Worm (Caenorhabditis elegans) whole organism, L2 larva: ENCODE data around the gene pef-1.

ENCODE experiments used
- F13H6.1 ChIP-seq: sonication (generic microtip); optimal IDR thresholded peaks from 2 replicates; lab custom pipeline; 2016; ENCODE audit warnings: missing genetic modification characterization, missing compliant biosample characterization
- Y55F3AM.14 ChIP-seq: fragments of 200-800 bp; sonication (Bioruptor generic); optimal IDR thresholded peaks from 2 replicates; lab custom pipeline; 2018; ENCODE audit warnings: mild to moderate bottlenecking, missing genetic modification characterization, missing compliant biosample characterization
- ZK546.5 ChIP-seq: sonication (generic microtip); optimal IDR thresholded peaks from 2 replicates; lab custom pipeline; 2017; ENCODE audit warnings: missing biosample characterization, missing genetic modification characterization
- alr-1 ChIP-seq: fragments of 150-350 bp; optimal IDR thresholded peaks from 2 replicates; lab custom pipeline; 2014; ENCODE audit warnings: missing biosample characterization, missing genetic modification characterization
- aly-2 ChIP-seq: fragments of 150-350 bp; optimal IDR thresholded peaks from 2 replicates; lab custom pipeline; 2014; ENCODE audit warnings: missing biosample characterization, missing genetic modification characterization
- ama-1 ChIP-seq: fragments of 150-350 bp; optimal IDR thresholded peaks from 2 replicates; lab custom pipeline; 2018; ENCODE audit warnings: inconsistent platforms
- blmp-1 ChIP-seq: sonication (generic microtip); optimal IDR thresholded peaks from 2 replicates; lab custom pipeline; 2017; ENCODE audit warnings: missing genetic modification characterization, mild to moderate bottlenecking, missing compliant biosample characterization, antibody characterized with exemption, moderate library complexity; ENCODE audit not compliant: insufficient read depth
- ceh-16 ChIP-seq: fragments of 150-350 bp; optimal IDR thresholded peaks from 2 replicates; lab custom pipeline; 2014; ENCODE audit warnings: missing biosample characterization, missing genetic modification characterization
- ceh-82 ChIP-seq: fragments of 150-350 bp; optimal IDR thresholded peaks from 2 replicates; lab custom pipeline; 2014; ENCODE audit warnings: missing biosample characterization, missing genetic modification characterization
- crh-2 ChIP-seq: sonication (generic microtip); optimal IDR thresholded peaks from 2 replicates; lab custom pipeline; 2017; ENCODE audit warnings: missing biosample characterization, missing genetic modification characterization
- dmd-4 ChIP-seq: sonication (generic microtip); optimal IDR thresholded peaks from 2 replicates; lab custom pipeline; 2017; ENCODE audit warnings: missing biosample characterization, missing genetic modification characterization
- egl-27 ChIP-seq: sonication (generic microtip); optimal IDR thresholded peaks from 3 replicates; lab custom pipeline; 2017; ENCODE audit warnings: missing biosample characterization, missing genetic modification reagents, missing genetic modification characterization
- elt-3 ChIP-seq: sonication (generic microtip); optimal IDR thresholded peaks from 2 replicates; lab custom pipeline; 2017; ENCODE audit warnings: missing biosample characterization, missing genetic modification characterization
- fos-1 ChIP-seq: fragments of 150-350 bp; optimal IDR thresholded peaks from 2 replicates; lab custom pipeline; 2014; ENCODE audit warnings: missing biosample characterization, missing genetic modification characterization
- gmeb-1 ChIP-seq: fragments of 150-350 bp; optimal IDR thresholded peaks from 2 replicates; lab custom pipeline; 2014; ENCODE audit warnings: missing biosample characterization, missing genetic modification characterization
- lin-11 ChIP-seq: fragments of 150-350 bp; sonication (generic microtip); optimal IDR thresholded peaks from 2 replicates; lab custom pipeline; 2014; ENCODE audit warnings: missing biosample characterization, missing genetic modification characterization, inconsistent platforms, mixed read lengths
- lin-13 ChIP-seq: fragments of 150-350 bp; optimal IDR thresholded peaks from 2 replicates; lab custom pipeline; 2014; ENCODE audit warnings: missing biosample characterization, missing genetic modification reagents, missing genetic modification characterization
- lin-39 ChIP-seq: fragments of 150-350 bp; optimal IDR thresholded peaks from 2 replicates; lab custom pipeline; 2014; ENCODE audit warnings: missing biosample characterization, missing genetic modification reagents, missing genetic modification characterization
- lsy-2 ChIP-seq, 2 experiments: fragments of 150-350 bp in 1 of 2; sonication (generic microtip) in 1 of 2; optimal IDR thresholded peaks; 2 replicates each; lab custom pipeline; 2014 to 2017; ENCODE audit warnings: missing biosample characterization in 2 of 2, missing genetic modification characterization in 2 of 2
- mab-5 ChIP-seq: fragments of 150-350 bp; optimal IDR thresholded peaks from 2 replicates; lab custom pipeline; 2014; ENCODE audit warnings: missing biosample characterization, missing genetic modification characterization
- mbf-1 ChIP-seq: sonication (generic microtip); optimal IDR thresholded peaks from 2 replicates; lab custom pipeline; 2017; ENCODE audit warnings: missing biosample characterization, missing genetic modification characterization
- mdl-1 ChIP-seq, 2 experiments: fragments of 150-350 bp in 1 of 2; sonication (generic microtip) in 1 of 2; optimal IDR thresholded peaks; 2 replicates each; lab custom pipeline; 2017; ENCODE audit warnings: missing biosample characterization in 2 of 2, missing genetic modification characterization in 2 of 2
- nhr-10 ChIP-seq: sonication (generic microtip); optimal IDR thresholded peaks from 2 replicates; lab custom pipeline; 2017; ENCODE audit warnings: missing biosample characterization, missing genetic modification characterization
- nhr-11 ChIP-seq: fragments of 150-350 bp; optimal IDR thresholded peaks from 2 replicates; lab custom pipeline; 2014; ENCODE audit warnings: missing biosample characterization, missing genetic modification characterization
- nhr-12 ChIP-seq: fragments of 150-350 bp; optimal IDR thresholded peaks from 2 replicates; lab custom pipeline; 2014; ENCODE audit warnings: missing biosample characterization, missing genetic modification characterization
- nhr-21 ChIP-seq: fragments of 150-350 bp; optimal IDR thresholded peaks from 2 replicates; lab custom pipeline; 2014; ENCODE audit warnings: missing biosample characterization, missing genetic modification characterization
- nhr-23 ChIP-seq: fragments of 150-350 bp; optimal IDR thresholded peaks from 2 replicates; lab custom pipeline; 2014; ENCODE audit warnings: missing biosample characterization, missing genetic modification reagents, missing genetic modification characterization
- nhr-25 ChIP-seq: fragments of 150-350 bp; sonication (generic microtip); optimal IDR thresholded peaks from 3 replicates; lab custom pipeline; 2014; ENCODE audit warnings: missing biosample characterization, missing genetic modification characterization
- nhr-6 ChIP-seq: fragments of 150-350 bp; optimal IDR thresholded peaks from 2 replicates; lab custom pipeline; 2014; ENCODE audit warnings: missing biosample characterization, missing genetic modification characterization
- nhr-77 ChIP-seq: fragments of 150-350 bp; optimal IDR thresholded peaks from 2 replicates; lab custom pipeline; 2014; ENCODE audit warnings: missing biosample characterization, missing genetic modification characterization
- peb-1 ChIP-seq: fragments of 150-350 bp; optimal IDR thresholded peaks from 2 replicates; lab custom pipeline; 2014; ENCODE audit warnings: missing biosample characterization, missing genetic modification characterization
- sem-4 ChIP-seq: fragments of 150-350 bp; optimal IDR thresholded peaks from 2 replicates; lab custom pipeline; 2014; ENCODE audit warnings: missing biosample characterization, missing genetic modification reagents, missing genetic modification characterization
- skn-1 ChIP-seq: sonication (generic microtip); optimal IDR thresholded peaks from 2 replicates; lab custom pipeline; 2017; ENCODE audit warnings: missing biosample characterization, missing genetic modification characterization
- sma-3 ChIP-seq: sonication (generic microtip); optimal IDR thresholded peaks from 2 replicates; lab custom pipeline; 2016; ENCODE audit warnings: missing genetic modification reagents, missing genetic modification characterization, missing compliant biosample characterization
- sma-9 ChIP-seq, 2 experiments: fragments of 150-350 bp in 1 of 2; sonication (generic microtip) in 1 of 2; optimal IDR thresholded peaks; 2 replicates each; lab custom pipeline; 2014 to 2016; ENCODE audit warnings: missing genetic modification characterization in 2 of 2, mild to moderate bottlenecking in 1 of 2, missing biosample characterization in 1 of 2, missing compliant biosample characterization in 1 of 2, missing genetic modification reagents in 1 of 2, moderate library complexity in 1 of 2
- snpc-4 ChIP-seq: fragments of 150-350 bp; optimal IDR thresholded peaks from 2 replicates; lab custom pipeline; 2014; ENCODE audit warnings: missing biosample characterization, missing genetic modification characterization
- unc-55 ChIP-seq: fragments of 150-350 bp; sonication (generic microtip); optimal IDR thresholded peaks from 3 replicates; lab custom pipeline; 2014; ENCODE audit warnings: missing biosample characterization, missing genetic modification reagents, missing genetic modification characterization
- ztf-4 ChIP-seq: fragments of 150-350 bp; optimal IDR thresholded peaks from 2 replicates; lab custom pipeline; 2014; ENCODE audit warnings: missing biosample characterization, missing genetic modification characterization

pef-1 gene

ce11 chrIII:883595-883994, 42.5 kb downstream of the pef-1 start:
- TF ChIP-seq nhr-21 (tag; lab: Kevin White, UChicago) = no peak
- no peak for TF ChIP-seq lin-11
- TF ChIP-seq nhr-25 (tag; lab: Kevin White, UChicago) = no peak
- TF ChIP-seq aly-2 = no peak
- TF ChIP-seq ceh-16 (tag; lab: Kevin White, UChicago) = no peak
- no peak for TF ChIP-seq crh-2 (tag; lab: Kevin White, UChicago)
- TF ChIP-seq unc-55 (GFP tag; lab: Kevin White, UChicago) = no peak
- no peak for TF ChIP-seq nhr-10 (tag; lab: Kevin White, UChicago)
- TF ChIP-seq ama-1 (lab: Kevin White, UChicago) = no peak
- no peak for TF ChIP-seq lin-13 (GFP tag; lab: Kevin White, UChicago)
- no peak for TF ChIP-seq mbf-1 (tag; lab: Kevin White, UChicago)
- no peak for TF ChIP-seq Y55F3AM.14 (GFP tag; lab: Kevin White, UChicago)
- TF ChIP-seq peb-1 (tag; lab: Kevin White, UChicago) = no peak
- no peak for TF ChIP-seq egl-27 (tag; lab: Kevin White, UChicago)
- TF ChIP-seq sem-4 (tag; lab: Kevin White, UChicago) = no peak
- TF ChIP-seq ceh-82 (tag; lab: Kevin White, UChicago) = no peak
- no peak for TF ChIP-seq sma-9 (GFP tag; optimal IDR thresholded peaks at IDR 0.05; lab: Kevin White, UChicago)
- TF ChIP-seq sma-9 (tag; optimal IDR thresholded peaks at IDR 0.05; lab: Kevin White, UChicago) = no peak
- no peak for TF ChIP-seq lin-39 (tag; lab: Kevin White, UChicago)
- no peak for TF ChIP-seq nhr-23 (tag; lab: Kevin White, UChicago)
- TF ChIP-seq fos-1 = no peak
- TF ChIP-seq, all 48 proteins: peak for 0

ce11 chrIII:881460-881859, 44.7 kb downstream of the pef-1 start:
- TF ChIP-seq ceh-16 (tag; lab: Kevin White, UChicago) (no peak), gmeb-1 (tag; lab: Kevin White, UChicago) (no peak), dmd-4 (no peak), fos-1 (no peak), mab-5 (tag; lab: Kevin White, UChicago) (no peak), nhr-25 (tag; lab: Kevin White, UChicago) (no peak), Y55F3AM.14 (GFP tag; lab: Kevin White, UChicago) (no peak), nhr-12 (tag; lab: Kevin White, UChicago) (no peak), unc-55 (GFP tag; lab: Kevin White, UChicago) (no peak), snpc-4 (tag; lab: Kevin White, UChicago) (no peak), blmp-1 (tag; lab: Kevin White, UChicago) (no peak), sma-3 (no peak)

- TF ChIP-seq F13H6.1 (no peak), elt-3 (tag; lab: Kevin White, UChicago) (no peak), alr-1 (tag; lab: Kevin White, UChicago) (no peak), skn-1 (tag; lab: Kevin White, UChicago) (no peak), lsy-2 (tag; optimal IDR thresholded peaks at IDR 0.05; lab: Kevin White, UChicago) (no peak), nhr-12 (tag; lab: Kevin White, UChicago) (no peak), crh-2 (tag; lab: Kevin White, UChicago) (no peak), dmd-4 (no peak), ceh-82 (tag; lab: Kevin White, UChicago) (no peak), nhr-77 (tag; lab: Kevin White, UChicago) (no peak)
Measured at ce11 chrIII:880840-881239, 45.3 kb downstream of the pef-1 start.

ce11 chrIII:879634-880033, 46.5 kb downstream of the pef-1 start, which contains the start of the genes T24C4.5 and ucr-2.3:
TSS of gene T24C4.5 (minus strand) at chrIII:879734.
TSS of gene ucr-2.3 (plus strand) at chrIII:879860.
- TF ChIP-seq ztf-4 (tag; lab: Kevin White, UChicago) (no peak), peb-1 (tag; lab: Kevin White, UChicago) (no peak), crh-2 (tag; lab: Kevin White, UChicago) (no peak), nhr-6 (no peak), ama-1 (lab: Kevin White, UChicago) (no peak), nhr-11 (tag; lab: Kevin White, UChicago) (no peak), unc-55 (GFP tag; lab: Kevin White, UChicago) (no peak), sma-3 (no peak), mdl-1 (tag; optimal IDR thresholded peaks at IDR 0.05; lab: Kevin White, UChicago) (no peak), ZK546.5 (tag; lab: Kevin White, UChicago) (no peak)
